Fruit fly (Drosophila melanogaster): ENCODE measurements around the gene CG5641.

CG5641 gene

dm6 chr3R:12383036-12383435 is 46.0 kb downstream of the CG5641 start, which contains the start of gene GstD11:
Gene GstD11, plus strand, starts transcription at chr3R:12383336.
- TF ChIP-seq CG10669 (GFP tag; optimal IDR thresholded peaks at IDR 0.05): no peak
- no peak for TF ChIP-seq dsx (GFP tag; optimal IDR thresholded peaks at IDR 0.05; ENCODE audit: poor library complexity, severe bottlenecking)
- TF ChIP-seq Eip78C (GFP tag): no peak
- TF ChIP-seq pdm3 (GFP tag; optimal IDR thresholded peaks at IDR 0.05): no peak
- no peak for TF ChIP-seq CG4318 (GFP tag; optimal IDR thresholded peaks at IDR 0.05)
- TF ChIP-seq CG32006 (GFP tag; optimal IDR thresholded peaks at IDR 0.05): no peak
- TF ChIP-seq net (GFP tag; optimal IDR thresholded peaks at IDR 0.05): no peak
- TF ChIP-seq CG6792 (GFP tag; optimal IDR thresholded peaks at IDR 0.05): no peak

dm6 chr3R:12382563-12382962 is 46.5 kb downstream of the CG5641 start, which contains the start of gene CG10035:
Gene CG10035, minus strand, starts transcription at chr3R:12382691.
- TF ChIP-seq eg (GFP tag; IDR thresholded peaks at IDR 0.05) (no peak), fd85E (GFP tag; optimal IDR thresholded peaks at IDR 0.05) (no peak)

- TF ChIP-seq Eip78C (GFP tag) (peak; percentile 60), Met (GFP tag; optimal IDR thresholded peaks at IDR 0.05) (no peak), pdm3 (GFP tag; optimal IDR thresholded peaks at IDR 0.05) (peak; percentile 34), Hr39 (GFP tag; optimal IDR thresholded peaks at IDR 0.05) (no peak), svp (GFP tag) (peak; percentile 70), lz (GFP tag; optimal IDR thresholded peaks at IDR 0.05) (no peak), CG8632 (GFP tag; optimal IDR thresholded peaks at IDR 0.05) (no peak), CG32006 (GFP tag; optimal IDR thresholded peaks at IDR 0.05) (peak; percentile 78), eg (GFP tag; IDR thresholded peaks at IDR 0.05) (peak; percentile 54), CG8119 (GFP tag; IDR thresholded peaks at IDR 0.05) (peak; percentile 66), CG15336 (GFP tag; IDR thresholded peaks at IDR 0.05) (peak; percentile 74), fd59A (GFP tag; optimal IDR thresholded peaks at IDR 0.05) (no peak), Smox (GFP tag; optimal IDR thresholded peaks at IDR 0.05) (no peak), CG6276 (GFP tag; optimal IDR thresholded peaks at IDR 0.05) (peak; percentile 44), CG34406 (GFP tag; optimal IDR thresholded peaks at IDR 0.05) (no peak), CG4318 (GFP tag; optimal IDR thresholded peaks at IDR 0.05) (peak; percentile 54), Hr4 (GFP tag; optimal IDR thresholded peaks at IDR 0.05) (peak; percentile 54), net (GFP tag; optimal IDR thresholded peaks at IDR 0.05) (peak; percentile 3), Gug (GFP tag; IDR thresholded peaks at IDR 0.05) (0 out of 2 replicates have a peak, but pooled peaks have one; percentile 38), Lpt (GFP tag; optimal IDR thresholded peaks at IDR 0.05) (peak; percentile 45), Sox15 (GFP tag; optimal IDR thresholded peaks at IDR 0.05) (no peak), vri (GFP tag; optimal IDR thresholded peaks at IDR 0.05) (no peak), CG1621 (tag; optimal IDR thresholded peaks at IDR 0.05) (no peak), CG11294 (GFP tag; IDR thresholded peaks at IDR 0.05) (peak; percentile 31; the same call in 1 of the 2 replicates), CG7368 (GFP tag; optimal IDR thresholded peaks at IDR 0.05) (no peak), fd85E (GFP tag; optimal IDR thresholded peaks at IDR 0.05) (no peak), achi (GFP tag; optimal IDR thresholded peaks at IDR 0.05) (peak; percentile 27), CG6163 (GFP tag; IDR thresholded peaks at IDR 0.05) (peak; percentile 77), CG6808 (GFP tag; optimal IDR thresholded peaks at IDR 0.05) (no peak), Hr38 (GFP tag; optimal IDR thresholded peaks at IDR 0.05) (no peak), CG3919 (GFP tag; optimal IDR thresholded peaks at IDR 0.05) (no peak), topi (GFP tag; optimal IDR thresholded peaks at IDR 0.05) (no peak), dac (GFP tag; optimal IDR thresholded peaks at IDR 0.05) (peak; percentile 23), Sox14 (GFP tag; optimal IDR thresholded peaks at IDR 0.05) (peak; percentile 0), CG9139 (GFP tag; optimal IDR thresholded peaks at IDR 0.05) (no peak)
Observed at dm6 chr3R:12381130-12381700, 47.9 kb downstream of the CG5641 start.
